Fruit fly (Drosophila melanogaster) whole organism, embryonic: ENCODE data around the gene AP-1sigma.

ENCODE experiments used
- C15 ChIP-seq: fragments of 200-800 bp; sonication (Bioruptor generic); IDR thresholded peaks from 3 replicates; pipeline ENCODE4 v1.3.6; 2022; ENCODE audit warnings: missing biosample characterization, missing genetic modification characterization
- CG12219 ChIP-seq: fragments of 200-800 bp; sonication (Bioruptor generic); optimal IDR thresholded peaks from 3 replicates; lab custom pipeline; 2018; ENCODE audit warnings: missing biosample characterization, mild to moderate bottlenecking, missing genetic modification characterization
- CG15479 ChIP-seq: fragments of 200-800 bp; sonication (Bioruptor generic); optimal IDR thresholded peaks from 3 replicates; lab custom pipeline; 2019; ENCODE audit warnings: missing biosample characterization, mild to moderate bottlenecking, missing genetic modification characterization, moderate library complexity
- CG17912 ChIP-seq: fragments of 200-800 bp; sonication (Bioruptor generic); optimal IDR thresholded peaks from 2 replicates; lab custom pipeline; 2018; ENCODE audit warnings: missing biosample characterization, mild to moderate bottlenecking, missing genetic modification characterization
- CG18262 ChIP-seq: fragments of 200-800 bp; optimal IDR thresholded peaks from 3 replicates; lab custom pipeline; 2019; ENCODE audit warnings: missing biosample characterization, mild to moderate bottlenecking, missing genetic modification characterization, moderate library complexity
- CG2199 ChIP-seq: fragments of 200-800 bp; sonication (Bioruptor generic); IDR thresholded peaks from 3 replicates; pipeline ENCODE4 v1.3.6; 2022; ENCODE audit warnings: missing biosample characterization, missing genetic modification characterization
- CG30020 ChIP-seq: fragments of 200-800 bp; optimal IDR thresholded peaks from 2 replicates; lab custom pipeline; 2019; ENCODE audit warnings: missing biosample characterization, mild to moderate bottlenecking, missing genetic modification characterization, moderate library complexity
- CG30431 ChIP-seq: fragments of 200-800 bp; sonication (Bioruptor generic); optimal IDR thresholded peaks from 2 replicates; lab custom pipeline; 2017; ENCODE audit warnings: missing biosample characterization, missing genetic modification characterization
- CG31224 ChIP-seq: fragments of 200-800 bp; sonication (Bioruptor generic); IDR thresholded peaks from 2 replicates; pipeline ENCODE4 v1.3.6; 2022; ENCODE audit warnings: missing biosample characterization, missing genetic modification characterization
- CG33213 ChIP-seq: fragments of 200-800 bp; sonication (Bioruptor generic); optimal IDR thresholded peaks from 3 replicates; lab custom pipeline; 2016; ENCODE audit warnings: missing biosample characterization, missing genetic modification characterization
- CG6683 ChIP-seq: fragments of 200-800 bp; sonication (Bioruptor generic); optimal IDR thresholded peaks from 2 replicates; lab custom pipeline; 2017; ENCODE audit warnings: missing biosample characterization, mild to moderate bottlenecking, missing genetic modification characterization, missing genetic modification reagents
- CG6689 ChIP-seq: fragments of 200-800 bp; sonication (Bioruptor generic); IDR thresholded peaks from 2 replicates; pipeline ENCODE4 v1.3.6; 2022; ENCODE audit warnings: missing biosample characterization, missing genetic modification characterization
- CG8388 ChIP-seq: fragments of 200-800 bp; sonication (Bioruptor generic); optimal IDR thresholded peaks from 2 replicates; lab custom pipeline; 2019; ENCODE audit warnings: missing biosample characterization, mild to moderate bottlenecking, missing genetic modification characterization, moderate library complexity
- CG9932 ChIP-seq: fragments of 200-800 bp; sonication (Bioruptor generic); IDR thresholded peaks from 2 replicates; pipeline ENCODE4 v1.3.6; 2022; ENCODE audit warnings: missing biosample characterization, missing genetic modification characterization
- CHES-1-like ChIP-seq: fragments of 200-800 bp; sonication (Bioruptor generic); optimal IDR thresholded peaks from 2 replicates; lab custom pipeline; 2016; ENCODE audit warnings: missing biosample characterization, missing genetic modification characterization
- CoRest ChIP-seq: fragments of 200-800 bp; sonication (Bioruptor generic); optimal IDR thresholded peaks from 3 replicates; lab custom pipeline; 2018; ENCODE audit warnings: missing biosample characterization, mild to moderate bottlenecking, missing genetic modification characterization, moderate library complexity
- D19A ChIP-seq: fragments of 200-800 bp; optimal IDR thresholded peaks from 3 replicates; lab custom pipeline; 2019; ENCODE audit warnings: missing biosample characterization, mild to moderate bottlenecking, missing genetic modification characterization, moderate library complexity
- Doc3 ChIP-seq: fragments of 200-800 bp; sonication (Bioruptor generic); IDR thresholded peaks from 3 replicates; pipeline ENCODE4 v1.3.6; 2022; ENCODE audit warnings: missing biosample characterization, missing genetic modification characterization; ENCODE audit not compliant: partially characterized antibody
- Drgx ChIP-seq: fragments of 200-800 bp; sonication (Bioruptor generic); IDR thresholded peaks from 2 replicates; pipeline ENCODE4 v1.3.6; 2022; ENCODE audit warnings: missing biosample characterization, missing genetic modification characterization
- Ets65A ChIP-seq: fragments of 200-800 bp; sonication (Bioruptor generic); peaks from one replicate; lab custom pipeline; 2016; ENCODE audit warnings: missing biosample characterization, missing genetic modification characterization
- Fer2 ChIP-seq: fragments of 200-800 bp; sonication (Bioruptor generic); optimal IDR thresholded peaks from 2 replicates; lab custom pipeline; 2018; ENCODE audit warnings: missing biosample characterization, mild to moderate bottlenecking, missing genetic modification characterization, moderate library complexity
- Hey ChIP-seq: fragments of 200-800 bp; sonication (Bioruptor generic); optimal IDR thresholded peaks from 3 replicates; lab custom pipeline; 2018; ENCODE audit warnings: missing biosample characterization, mild to moderate bottlenecking, missing genetic modification characterization
- Hmx ChIP-seq: fragments of 200-800 bp; sonication (Bioruptor generic); optimal IDR thresholded peaks from 2 replicates; lab custom pipeline; 2016; ENCODE audit warnings: missing biosample characterization, missing genetic modification characterization
- Pdp1 ChIP-seq, 2 experiments: fragments of 200-800 bp; sonication (Bioruptor generic); optimal IDR thresholded peaks; 3 replicates each; lab custom pipeline; 2016; ENCODE audit warnings: missing biosample characterization in 2 of 2, missing genetic modification characterization in 2 of 2, mild to moderate bottlenecking in 1 of 2, moderate library complexity in 1 of 2
- Sin3A ChIP-seq: fragments of >200 bp; optimal IDR thresholded peaks from 2 replicates; lab custom pipeline; 2018
- Spps ChIP-seq: fragments of 200-800 bp; sonication (Bioruptor generic); optimal IDR thresholded peaks from 2 replicates; lab custom pipeline; 2018; ENCODE audit warnings: missing biosample characterization, mild to moderate bottlenecking, missing genetic modification characterization
- Taf1 ChIP-seq: fragments of 200-800 bp; sonication (Bioruptor generic); IDR thresholded peaks from 2 replicates; pipeline ENCODE4 v1.3.6; 2022; ENCODE audit warnings: missing biosample characterization, missing genetic modification characterization
- Tbp ChIP-seq: fragments of >200 bp; optimal IDR thresholded peaks from 2 replicates; lab custom pipeline; 2018; ENCODE audit warnings: missing biosample characterization, missing genetic modification characterization
- az2 ChIP-seq: fragments of 200-800 bp; sonication (Bioruptor generic); optimal IDR thresholded peaks from 3 replicates; lab custom pipeline; 2016; ENCODE audit warnings: missing biosample characterization, missing genetic modification characterization
- bcd ChIP-seq: fragments of 200-800 bp; sonication (Bioruptor generic); optimal IDR thresholded peaks from 2 replicates; lab custom pipeline; 2017; ENCODE audit warnings: missing biosample characterization, mild to moderate bottlenecking, missing genetic modification characterization
- br ChIP-seq: fragments of >200 bp; optimal IDR thresholded peaks from 2 replicates; lab custom pipeline; 2017
- dati ChIP-seq: fragments of 200-800 bp; sonication (Bioruptor generic); IDR thresholded peaks from 2 replicates; pipeline ENCODE4 v1.3.6; 2022; ENCODE audit warnings: missing biosample characterization, missing genetic modification characterization
- en ChIP-seq: fragments of 200-800 bp; sonication (Bioruptor generic); optimal IDR thresholded peaks from 2 replicates; lab custom pipeline; 2016; ENCODE audit warnings: missing biosample characterization, missing genetic modification characterization
- fd64A ChIP-seq: fragments of 200-800 bp; sonication (Bioruptor generic); optimal IDR thresholded peaks from 3 replicates; lab custom pipeline; 2018; ENCODE audit warnings: missing biosample characterization, mild to moderate bottlenecking, missing genetic modification characterization
- gce ChIP-seq: fragments of 200-800 bp; sonication (Bioruptor generic); IDR thresholded peaks from 3 replicates; pipeline ENCODE4 v1.3.6; 2022; ENCODE audit warnings: missing biosample characterization, missing genetic modification characterization
- gsb-n ChIP-seq: fragments of 200-800 bp; sonication (Bioruptor generic); optimal IDR thresholded peaks from 3 replicates; lab custom pipeline; 2018; ENCODE audit warnings: missing biosample characterization, mild to moderate bottlenecking, missing genetic modification characterization
- ham ChIP-seq: fragments of 200-800 bp; sonication (Bioruptor generic); IDR thresholded peaks from 2 replicates; pipeline ENCODE4 v1.3.6; 2022; ENCODE audit warnings: missing biosample characterization, missing genetic modification characterization
- lbe ChIP-seq: fragments of 200-800 bp; sonication (Bioruptor generic); optimal IDR thresholded peaks from 2 replicates; lab custom pipeline; 2016; ENCODE audit warnings: missing biosample characterization, mild to moderate bottlenecking, missing genetic modification characterization
- nerfin-1 ChIP-seq: fragments of 200-800 bp; sonication (Bioruptor generic); optimal IDR thresholded peaks from 3 replicates; lab custom pipeline; 2019; ENCODE audit warnings: missing biosample characterization, mild to moderate bottlenecking, missing genetic modification characterization, moderate library complexity
- odd ChIP-seq: fragments of 200-800 bp; sonication (Bioruptor generic); optimal IDR thresholded peaks from 2 replicates; lab custom pipeline; 2017; ENCODE audit warnings: missing biosample characterization, mild to moderate bottlenecking, missing genetic modification characterization
- pho ChIP-seq: fragments of 200-800 bp; sonication (Bioruptor generic); optimal IDR thresholded peaks from 2 replicates; lab custom pipeline; 2016; ENCODE audit warnings: missing biosample characterization, missing genetic modification characterization
- pros ChIP-seq: fragments of 200-800 bp; sonication (Bioruptor generic); optimal IDR thresholded peaks from 3 replicates; lab custom pipeline; 2019; ENCODE audit warnings: missing biosample characterization, mild to moderate bottlenecking, missing genetic modification characterization, moderate library complexity
- row ChIP-seq: fragments of 200-800 bp; sonication (Bioruptor generic); IDR thresholded peaks from 3 replicates; pipeline ENCODE4 v1.3.6; 2022; ENCODE audit warnings: missing biosample characterization, missing genetic modification characterization
- slbo ChIP-seq: fragments of 200-800 bp; sonication (Bioruptor generic); IDR thresholded peaks from 2 replicates; pipeline ENCODE4 v1.3.6; 2022; ENCODE audit warnings: missing biosample characterization, missing genetic modification characterization
- sr ChIP-seq: fragments of 200-800 bp; sonication (Bioruptor generic); IDR thresholded peaks from 3 replicates; pipeline ENCODE4 v1.3.6; 2022; ENCODE audit warnings: missing biosample characterization, missing genetic modification characterization
- trh ChIP-seq: fragments of 200-800 bp; sonication (Bioruptor generic); optimal IDR thresholded peaks from 2 replicates; lab custom pipeline; 2016; ENCODE audit warnings: missing biosample characterization, missing genetic modification characterization
- tup ChIP-seq: fragments of 200-800 bp; sonication (Bioruptor generic); optimal IDR thresholded peaks from 2 replicates; lab custom pipeline; 2016; ENCODE audit warnings: missing biosample characterization, mild to moderate bottlenecking, missing genetic modification characterization, moderate library complexity
- z ChIP-seq: fragments of 200-800 bp; sonication (Bioruptor generic); IDR thresholded peaks from 3 replicates; pipeline ENCODE4 v1.3.6; 2022; ENCODE audit warnings: missing biosample characterization, missing genetic modification characterization
- zen ChIP-seq: fragments of 200-800 bp; sonication (Bioruptor generic); optimal IDR thresholded peaks from 3 replicates; lab custom pipeline; 2018; ENCODE audit warnings: missing biosample characterization, mild to moderate bottlenecking, missing genetic modification characterization, moderate library complexity
- zfh1 ChIP-seq: fragments of 200-800 bp; sonication (Bioruptor generic); IDR thresholded peaks from 3 replicates; pipeline ENCODE4 v1.3.6; 2022; ENCODE audit warnings: missing biosample characterization, missing genetic modification characterization

The AP-1sigma gene

dm6 chr3R:23958091-23958838 lies at the start of gene AP-1sigma, which contains the start of gene GluProRS (continued):
- TF ChIP-seq Doc3 (GFP tag; lab: Robert Waterston, UW) (peak; percentile 93), Tbp (no peak), CG6683 (GFP tag; lab: Kevin White, UChicago) (peak; percentile 68), ham (peak; percentile 82; the same call in 1 of the 2 replicates), slbo (peak; percentile 98), pho (GFP tag; lab: Kevin White, UChicago) (peak; percentile 90), CoRest (tag; lab: Kevin White, UChicago) (peak; percentile 92), CG18262 (tag; lab: Kevin White, UChicago) (peak; percentile 87), Spps (peak; percentile 76), fd64A (GFP tag; lab: Kevin White, UChicago) (no peak), nerfin-1 (tag; lab: Kevin White, UChicago) (peak; percentile 75), trh (GFP tag; lab: Kevin White, UChicago) (peak; percentile 78), gsb-n (tag; lab: Kevin White, UChicago) (peak; percentile 87), CG33213 (GFP tag; lab: Kevin White, UChicago) (peak; percentile 79), C15 (peak; percentile 88; the same call in 2 of the 3 replicates), CG6689 (GFP tag; lab: Robert Waterston, UW) (peak; percentile 94), lbe (GFP tag; lab: Kevin White, UChicago) (peak; percentile 81), CHES-1-like (GFP tag; lab: Kevin White, UChicago) (peak; percentile 78), CG30431 (GFP tag; lab: Kevin White, UChicago) (peak; percentile 88), bcd (GFP tag; lab: Kevin White, UChicago) (peak; percentile 92), Hey (tag; lab: Kevin White, UChicago) (peak; percentile 42), gce (peak; percentile 87), Fer2 (tag; lab: Kevin White, UChicago) (peak; percentile 82), en (GFP tag; lab: Kevin White, UChicago) (peak; percentile 60), Pdp1 (GFP tag; optimal IDR thresholded peaks at IDR 0.05; lab: Kevin White, UChicago) (peak; percentile 77 to 92), D19A (tag; lab: Kevin White, UChicago) (peak; percentile 73), zfh1 (GFP tag; lab: Robert Waterston, UW) (peak; percentile 97), pros (GFP tag; lab: Kevin White, UChicago) (no peak), Sin3A (lab: Kevin White, UChicago) (peak; percentile 99), Hmx (GFP tag; lab: Kevin White, UChicago) (no peak), CG15479 (GFP tag; lab: Kevin White, UChicago) (no peak), CG30020 (tag; lab: Kevin White, UChicago) (peak; percentile 74), CG12219 (peak; percentile 68), br (lab: Kevin White, UChicago) (no peak), odd (GFP tag; lab: Kevin White, UChicago) (peak; percentile 63), CG17912 (peak; percentile 39), CG2199 (peak; percentile 92), CG9932 (GFP tag; lab: Robert Waterston, UW) (peak; percentile 99), sr (GFP tag; lab: Robert Waterston, UW) (peak; percentile 87), Taf1 (GFP tag; lab: Robert Waterston, UW) (peak; percentile 89), Ets65A (GFP tag; lab: Kevin White, UChicago) (peak; percentile 99), z (GFP tag; lab: Robert Waterston, UW) (0 out of 3 replicates have a peak, but pooled peaks have one; percentile 53), CG8388 (peak; percentile 83), dati (GFP tag; lab: Robert Waterston, UW) (peak; percentile 84), tup (GFP tag; lab: Kevin White, UChicago) (peak; percentile 82), CG31224 (GFP tag; lab: Robert Waterston, UW) (peak; percentile 91), Drgx (GFP tag; lab: Robert Waterston, UW) (peak; percentile 92), az2 (GFP tag; lab: Kevin White, UChicago) (peak; percentile 92), zen (tag; lab: Kevin White, UChicago) (peak; percentile 87), row (GFP tag; lab: Robert Waterston, UW) (peak; percentile 99)
